Worm (Caenorhabditis elegans) whole organism, L4 larva: Measurements from ENCODE around the gene C13A10.1.

ENCODE experiments used
- F37D6.2 ChIP-seq: sonication (generic microtip); optimal IDR thresholded peaks from 2 replicates; lab custom pipeline; 2016; ENCODE audit warnings: mild to moderate bottlenecking, missing genetic modification characterization, missing compliant biosample characterization
- F44E2.7 ChIP-seq: fragments of 200-800 bp; sonication (Bioruptor generic); IDR thresholded peaks from 2 replicates; pipeline ENCODE4 v2.1.2; 2022; ENCODE audit warnings: missing genetic modification characterization, missing compliant biosample characterization
- Y75B8A.6 ChIP-seq: fragments of 200-800 bp; sonication (Bioruptor generic); IDR thresholded peaks from 2 replicates; pipeline ENCODE4 v1.3.6; 2022; ENCODE audit warnings: missing genetic modification reagents, missing genetic modification characterization, missing compliant biosample characterization
- ZK337.2 ChIP-seq: fragments of 200-800 bp; sonication (Bioruptor generic); IDR thresholded peaks from 2 replicates; pipeline ENCODE4 v1.3.6; 2022; ENCODE audit warnings: missing genetic modification reagents, missing genetic modification characterization, missing compliant biosample characterization
- aly-2 ChIP-seq: sonication (generic microtip); optimal IDR thresholded peaks from 2 replicates; lab custom pipeline; 2018; ENCODE audit warnings: missing biosample characterization, missing genetic modification characterization
- ama-1 ChIP-seq: fragments of 150-350 bp; optimal IDR thresholded peaks from 2 replicates; lab custom pipeline; 2014; ENCODE audit warnings: inconsistent platforms, mixed read lengths
- ceh-20 ChIP-seq: fragments of 200-800 bp; sonication (Bioruptor generic); IDR thresholded peaks from 2 replicates; pipeline ENCODE4 v1.3.6; 2022; ENCODE audit warnings: missing genetic modification reagents, missing genetic modification characterization, missing compliant biosample characterization
- ceh-44 ChIP-seq: fragments of 200-800 bp; sonication (Bioruptor generic); IDR thresholded peaks from 2 replicates; pipeline ENCODE4 v1.3.6; 2022; ENCODE audit warnings: missing genetic modification reagents, missing genetic modification characterization, missing compliant biosample characterization
- ctbp-1 ChIP-seq: fragments of 200-800 bp; sonication (Bioruptor generic); IDR thresholded peaks from 2 replicates; pipeline ENCODE4 v1.3.6; 2022; ENCODE audit warnings: missing genetic modification reagents, missing genetic modification characterization, missing compliant biosample characterization
- daf-16 ChIP-seq, 3 experiments: sonication (generic microtip); optimal IDR thresholded peaks; 2 replicates each; lab custom pipeline; 2016 to 2017; ENCODE audit warnings: missing genetic modification characterization in 3 of 3, missing genetic modification reagents in 3 of 3, mild to moderate bottlenecking in 2 of 3, missing compliant biosample characterization in 2 of 3, missing biosample characterization in 1 of 3, moderate library complexity in 1 of 3
- daf-19 ChIP-seq: fragments of 200-800 bp; sonication (Bioruptor generic); conservative IDR thresholded peaks from 2 replicates; pipeline ENCODE4 v1.3.6; 2022; ENCODE audit warnings: missing genetic modification characterization, missing compliant biosample characterization
- dmd-6 ChIP-seq: fragments of 200-800 bp; sonication (Bioruptor generic); IDR thresholded peaks from 2 replicates; pipeline ENCODE4 v1.3.6; 2022; ENCODE audit warnings: missing genetic modification reagents, missing genetic modification characterization, missing compliant biosample characterization
- duxl-1 ChIP-seq: sonication (generic microtip); optimal IDR thresholded peaks from 2 replicates; lab custom pipeline; 2016; ENCODE audit warnings: mild to moderate bottlenecking, missing genetic modification characterization, moderate library complexity, missing compliant biosample characterization; ENCODE audit not compliant: poor library complexity
- dve-1 ChIP-seq: sonication (generic microtip); optimal IDR thresholded peaks from 2 replicates; lab custom pipeline; 2017; ENCODE audit warnings: antibody characterized with exemption, mild to moderate bottlenecking, missing genetic modification characterization, missing compliant biosample characterization; ENCODE audit not compliant: insufficient read depth
- egl-27 ChIP-seq: sonication (generic microtip); optimal IDR thresholded peaks from 3 replicates; lab custom pipeline; 2017; ENCODE audit warnings: missing biosample characterization, missing genetic modification reagents, missing genetic modification characterization
- hlh-11 ChIP-seq: fragments of 200-800 bp; sonication (Bioruptor generic); optimal IDR thresholded peaks from 2 replicates; lab custom pipeline; 2018; ENCODE audit warnings: mild to moderate bottlenecking, missing genetic modification characterization, missing compliant biosample characterization
- hmg-1.1 ChIP-seq: fragments of 200-800 bp; sonication (Bioruptor generic); IDR thresholded peaks from 2 replicates; pipeline ENCODE4 v1.3.6; 2022; ENCODE audit warnings: missing genetic modification reagents, missing genetic modification characterization, missing compliant biosample characterization
- lin-1 ChIP-seq: fragments of 200-800 bp; sonication (Bioruptor generic); IDR thresholded peaks from 2 replicates; pipeline ENCODE4 v1.3.6; 2022; ENCODE audit warnings: missing genetic modification reagents, missing genetic modification characterization, missing compliant biosample characterization
- lin-13 ChIP-seq: fragments of 150-350 bp; optimal IDR thresholded peaks from 2 replicates; lab custom pipeline; 2014; ENCODE audit warnings: missing biosample characterization, missing genetic modification reagents, missing genetic modification characterization
- lin-39 ChIP-seq: fragments of 150-350 bp; optimal IDR thresholded peaks from 2 replicates; lab custom pipeline; 2014; ENCODE audit warnings: missing biosample characterization, missing genetic modification reagents, missing genetic modification characterization
- lir-3 ChIP-seq: sonication (generic microtip); optimal IDR thresholded peaks from 2 replicates; lab custom pipeline; 2016; ENCODE audit warnings: mild to moderate bottlenecking, missing genetic modification characterization, missing compliant biosample characterization
- lsy-2 ChIP-seq, 2 experiments: fragments of 150-350 bp in 1 of 2; sonication (generic microtip) in 1 of 2; optimal IDR thresholded peaks; 2 replicates each; lab custom pipeline; 2014 to 2017; ENCODE audit warnings: missing biosample characterization in 2 of 2, missing genetic modification characterization in 2 of 2
- mdl-1 ChIP-seq, 2 experiments: fragments of 150-350 bp in 1 of 2; sonication (generic microtip) in 1 of 2; optimal IDR thresholded peaks; 2 replicates each; lab custom pipeline; 2014 to 2017; ENCODE audit warnings: missing biosample characterization in 2 of 2, missing genetic modification characterization in 2 of 2
- mep-1 ChIP-seq: fragments of 150-350 bp; sonication (generic microtip); optimal IDR thresholded peaks from 3 replicates; lab custom pipeline; 2014; ENCODE audit warnings: missing biosample characterization, missing genetic modification characterization
- mes-2 ChIP-seq: sonication (generic microtip); optimal IDR thresholded peaks from 2 replicates; lab custom pipeline; 2016; ENCODE audit warnings: missing genotype, mild to moderate bottlenecking, missing genetic modification characterization, missing compliant biosample characterization; ENCODE audit not compliant: poor library complexity, severe bottlenecking
- mxl-2 ChIP-seq: fragments of 200-800 bp; sonication (Bioruptor generic); conservative IDR thresholded peaks from 2 replicates; pipeline ENCODE4 v1.3.6; 2022; ENCODE audit warnings: missing genetic modification reagents, missing genetic modification characterization, missing compliant biosample characterization
- mxl-3 ChIP-seq: fragments of 200-800 bp; sonication (Bioruptor generic); optimal IDR thresholded peaks from 2 replicates; lab custom pipeline; 2018; ENCODE audit warnings: mild to moderate bottlenecking, missing genetic modification characterization, missing compliant biosample characterization
- nhr-102 ChIP-seq: sonication (generic microtip); optimal IDR thresholded peaks from 2 replicates; lab custom pipeline; 2016; ENCODE audit warnings: mild to moderate bottlenecking, missing genetic modification characterization, moderate library complexity, missing compliant biosample characterization
- nhr-25 ChIP-seq: sonication (generic microtip); optimal IDR thresholded peaks from 2 replicates; lab custom pipeline; 2017; ENCODE audit warnings: missing genetic modification characterization, mild to moderate bottlenecking, missing compliant biosample characterization, antibody characterized with exemption, moderate library complexity, borderline replicate concordance; ENCODE audit not compliant: insufficient read depth
- nhr-28 ChIP-seq: fragments of 150-350 bp; optimal IDR thresholded peaks from 2 replicates; lab custom pipeline; 2014; ENCODE audit warnings: missing biosample characterization, missing genetic modification characterization
- nhr-41 ChIP-seq: fragments of 200-800 bp; sonication (Bioruptor generic); IDR thresholded peaks from 2 replicates; pipeline ENCODE4 v1.3.6; 2022; ENCODE audit warnings: missing genetic modification reagents, missing genetic modification characterization, missing compliant biosample characterization
- nhr-77 ChIP-seq: fragments of 150-350 bp; optimal IDR thresholded peaks from 2 replicates; lab custom pipeline; 2014; ENCODE audit warnings: missing biosample characterization, missing genetic modification characterization
- pha-4 ChIP-seq, 2 experiments: fragments of 150-350 bp in 1 of 2; fragments of 200-800 bp in 1 of 2; sonication (Bioruptor generic) in 1 of 2; IDR thresholded peaks in 1 of 2; optimal IDR thresholded peaks in 1 of 2; 2 replicates each; pipeline versions ENCODE4 v1.3.6 to Lab custom; 2014 to 2022; ENCODE audit warnings: missing genetic modification characterization in 2 of 2, missing genetic modification reagents in 2 of 2, missing biosample characterization in 1 of 2, missing compliant biosample characterization in 1 of 2
- pqm-1 ChIP-seq: sonication (generic microtip); optimal IDR thresholded peaks from 2 replicates; lab custom pipeline; 2017; ENCODE audit warnings: missing biosample characterization, missing genetic modification characterization
- sdz-12 ChIP-seq: fragments of 200-800 bp; sonication (Bioruptor generic); optimal IDR thresholded peaks from 2 replicates; lab custom pipeline; 2018; ENCODE audit warnings: mild to moderate bottlenecking, missing genetic modification characterization, missing compliant biosample characterization
- set-16 ChIP-seq: fragments of 200-800 bp; sonication (Bioruptor generic); IDR thresholded peaks from 2 replicates; pipeline ENCODE4 v1.3.6; 2022; ENCODE audit warnings: missing genetic modification reagents, missing genetic modification characterization, missing compliant biosample characterization
- spr-1 ChIP-seq: sonication (generic microtip); optimal IDR thresholded peaks from 2 replicates; lab custom pipeline; 2016; ENCODE audit warnings: mild to moderate bottlenecking, missing genetic modification characterization, missing compliant biosample characterization
- spr-3 ChIP-seq: fragments of 200-800 bp; sonication (Bioruptor generic); optimal IDR thresholded peaks from 2 replicates; lab custom pipeline; 2018; ENCODE audit warnings: mild to moderate bottlenecking, missing genetic modification characterization, missing compliant biosample characterization
- tra-1 ChIP-seq: fragments of 200-800 bp; sonication (Bioruptor generic); IDR thresholded peaks from 2 replicates; pipeline ENCODE4 v1.3.6; 2022; ENCODE audit warnings: missing genetic modification reagents, missing genetic modification characterization, missing compliant biosample characterization
- unc-130 ChIP-seq: sonication (generic microtip); optimal IDR thresholded peaks from 2 replicates; lab custom pipeline; 2016; ENCODE audit warnings: missing genetic modification reagents, missing genetic modification characterization, missing compliant biosample characterization
- zag-1 ChIP-seq: fragments of 150-350 bp; optimal IDR thresholded peaks from 2 replicates; lab custom pipeline; 2014; ENCODE audit warnings: missing biosample characterization, missing genetic modification characterization
- zfp-2 ChIP-seq: sonication (generic microtip); optimal IDR thresholded peaks from 2 replicates; lab custom pipeline; 2016; ENCODE audit warnings: mild to moderate bottlenecking, missing genetic modification characterization, missing compliant biosample characterization
- zip-11 ChIP-seq: fragments of 200-800 bp; sonication (Bioruptor generic); IDR thresholded peaks from 2 replicates; pipeline ENCODE4 v1.3.6; 2022; ENCODE audit warnings: missing genetic modification characterization, missing compliant biosample characterization
- zip-2 ChIP-seq: fragments of 150-350 bp; optimal IDR thresholded peaks from 2 replicates; lab custom pipeline; 2014; ENCODE audit warnings: missing biosample characterization, missing genetic modification characterization

C13A10.1 gene

ce11 chrII:1320412-1320811, 35.0 kb downstream of the C13A10.1 start (continued):
- TF ChIP-seq lir-3 (tag; lab: Kevin White, UChicago) = peak; percentile 1
- peak; percentile 95 for TF ChIP-seq nhr-28 (tag; lab: Kevin White, UChicago)
- TF ChIP-seq nhr-102 (tag; lab: Kevin White, UChicago) = peak; percentile 94
- peak; percentile 98 for TF ChIP-seq mep-1 (tag; lab: Kevin White, UChicago)
- peak; percentile 21 to 79 for TF ChIP-seq daf-16 (GFP tag; optimal IDR thresholded peaks at IDR 0.05; lab: Kevin White, UChicago)
- TF ChIP-seq daf-16 (tag; optimal IDR thresholded peaks at IDR 0.05; lab: Kevin White, UChicago) = peak; percentile 87
- TF ChIP-seq nhr-41 (GFP tag; lab: Robert Waterston, UW) = 0 out of 2 replicates have a peak, but pooled peaks have one; percentile 59
- TF ChIP-seq ceh-20 (GFP tag; lab: Robert Waterston, UW) = peak; percentile 97
- peak; percentile 93 for TF ChIP-seq nhr-25 (tag; lab: Kevin White, UChicago)
- peak; percentile 93 for TF ChIP-seq spr-1
- TF ChIP-seq lin-39 (tag; lab: Kevin White, UChicago) = no peak
- TF ChIP-seq mxl-3 (GFP tag; lab: Kevin White, UChicago) = peak; percentile 86
- no peak for TF ChIP-seq egl-27 (tag; lab: Kevin White, UChicago)
- TF ChIP-seq ceh-44 = peak; percentile 81
- peak; percentile 94 for TF ChIP-seq hmg-1.1 (GFP tag; lab: Robert Waterston, UW)
- peak; percentile 90 for TF ChIP-seq F37D6.2 (tag; lab: Kevin White, UChicago)
- TF ChIP-seq Y75B8A.6 (GFP tag; lab: Robert Waterston, UW) = peak; percentile 64; the same call in 1 of the 2 replicates
- TF ChIP-seq mxl-2 = 0 out of 2 replicates have a peak, but pooled peaks have one; percentile 46
- TF ChIP-seq ama-1 = peak; percentile 94
- peak; percentile 86 for TF ChIP-seq lin-1 (GFP tag; lab: Robert Waterston, UW)
- peak; percentile 95 for TF ChIP-seq unc-130 (GFP tag; lab: Kevin White, UChicago)
- peak; percentile 97 for TF ChIP-seq nhr-77
- peak; percentile 75 for TF ChIP-seq ZK337.2
- peak; percentile 77 for TF ChIP-seq zip-2 (tag; lab: Kevin White, UChicago)
- TF ChIP-seq ctbp-1 = peak; percentile 88
- peak; percentile 96 for TF ChIP-seq spr-3 (GFP tag; lab: Kevin White, UChicago)
- peak; percentile 53; the same call in 1 of the 2 replicates for TF ChIP-seq set-16
- no peak for TF ChIP-seq F44E2.7
- TF ChIP-seq sdz-12 (GFP tag; lab: Kevin White, UChicago) = peak; percentile 88
- no peak for TF ChIP-seq zag-1 (tag; lab: Kevin White, UChicago)
- TF ChIP-seq lin-13 (GFP tag; lab: Kevin White, UChicago) = peak; percentile 98
- TF ChIP-seq dve-1 (tag; lab: Kevin White, UChicago) = peak; percentile 99
- TF ChIP-seq zip-11 (GFP tag; lab: Robert Waterston, UW) = peak; percentile 47; the same call in 1 of the 2 replicates
- TF ChIP-seq mes-2 (tag; lab: Kevin White, UChicago) = peak; percentile 98
- TF ChIP-seq lsy-2 (tag; optimal IDR thresholded peaks at IDR 0.05; lab: Kevin White, UChicago) = peak; percentile 83 to 97
- TF ChIP-seq aly-2 (tag; lab: Kevin White, UChicago) = peak; percentile 21
- TF ChIP-seq pha-4 (GFP tag; IDR thresholded peaks at IDR 0.05; lab: Robert Waterston, UW) = peak; percentile 95
- peak; percentile 7 for TF ChIP-seq pha-4 (tag; optimal IDR thresholded peaks at IDR 0.05; lab: Kevin White, UChicago)

ce11 chrII:1315245-1315644, 40.2 kb downstream of the C13A10.1 start:
- TF ChIP-seq pqm-1 (peak; percentile 23), unc-130 (GFP tag; lab: Kevin White, UChicago) (no peak), hlh-11 (peak; percentile 61), duxl-1 (tag; lab: Kevin White, UChicago) (no peak), daf-19 (no peak), mxl-3 (GFP tag; lab: Kevin White, UChicago) (peak; percentile 87), lin-1 (GFP tag; lab: Robert Waterston, UW) (0 out of 2 replicates have a peak, but pooled peaks have one; percentile 14), nhr-28 (tag; lab: Kevin White, UChicago) (peak; percentile 84), zfp-2 (tag; lab: Kevin White, UChicago) (peak; percentile 49), dmd-6 (GFP tag; lab: Robert Waterston, UW) (peak; percentile 77), mdl-1 (tag; optimal IDR thresholded peaks at IDR 0.05; lab: Kevin White, UChicago) (peak in 1 of 2 experiments; percentile 54), tra-1 (GFP tag; lab: Robert Waterston, UW) (peak; percentile 58; the same call in 1 of the 2 replicates)
